Fruit fly (Drosophila melanogaster) whole organism, prepupa: ENCODE results near the gene COX7A.

ENCODE experiments used
- CG1621 ChIP-seq: fragments of 200-800 bp; sonication (Bioruptor generic); optimal IDR thresholded peaks from 3 replicates; lab custom pipeline; 2018; ENCODE audit warnings: missing biosample characterization, mild to moderate bottlenecking, missing genetic modification characterization
- CG34406 ChIP-seq: fragments of 200-800 bp; sonication (Bioruptor generic); optimal IDR thresholded peaks from 3 replicates; lab custom pipeline; 2016; ENCODE audit warnings: missing biosample characterization, missing genetic modification characterization
- CG8632 ChIP-seq: fragments of 200-800 bp; sonication (Bioruptor generic); optimal IDR thresholded peaks from 3 replicates; lab custom pipeline; 2016; ENCODE audit warnings: missing biosample characterization, missing genetic modification characterization
- Gug ChIP-seq: fragments of 200-800 bp; sonication (Bioruptor generic); IDR thresholded peaks from 2 replicates; pipeline ENCODE4 v1.3.6; 2022; ENCODE audit warnings: missing biosample characterization, missing genetic modification characterization
- pdm3 ChIP-seq: fragments of 200-800 bp; sonication (Bioruptor generic); optimal IDR thresholded peaks from 3 replicates; lab custom pipeline; 2016; ENCODE audit warnings: missing biosample characterization, missing genetic modification characterization

dm6 chr3R:8349449-8350115 lies 8.7 kb upstream of the COX7A start, which contains the start of gene Atg13:
- TF ChIP-seq Gug (GFP tag; lab: Robert Waterston, UW), result 0 out of 2 replicates have a peak, but pooled peaks have one; percentile 36
- no peak for TF ChIP-seq CG8632 (GFP tag; lab: Kevin White, UChicago)
- TF ChIP-seq CG1621 (tag; lab: Kevin White, UChicago), result peak; percentile 72
- TF ChIP-seq CG34406 (GFP tag; lab: Kevin White, UChicago), result no peak
- TF ChIP-seq pdm3 (GFP tag; lab: Kevin White, UChicago), result no peak
